Worm (Caenorhabditis elegans) whole organism, L4 larva: ENCODE results near the gene nex-3.
"Not testable (repeated sequence)": the region's sequence is repeated elsewhere in the genome, so short reads cannot be mapped to it uniquely, and the experiment has no call there.

Experiments used
- D1046.2 ChIP-seq: fragments of 200-800 bp; sonication (Bioruptor generic); IDR thresholded peaks from 2 replicates; pipeline ENCODE4 v1.3.6; 2022; ENCODE audit warnings: missing genetic modification characterization, missing compliant biosample characterization
- F10B5.3 ChIP-seq: sonication (generic microtip); optimal IDR thresholded peaks from 2 replicates; lab custom pipeline; 2016; ENCODE audit warnings: mild to moderate bottlenecking, missing genetic modification characterization, missing compliant biosample characterization
- F26F4.8 ChIP-seq: fragments of 200-800 bp; sonication (Bioruptor generic); conservative IDR thresholded peaks from 2 replicates; pipeline ENCODE4 v1.3.6; 2022; ENCODE audit warnings: missing genetic modification characterization, missing compliant biosample characterization
- F37D6.2 ChIP-seq: sonication (generic microtip); optimal IDR thresholded peaks from 2 replicates; lab custom pipeline; 2016; ENCODE audit warnings: mild to moderate bottlenecking, missing genetic modification characterization, missing compliant biosample characterization
- R02D3.7 ChIP-seq: fragments of 150-350 bp; sonication (generic microtip); optimal IDR thresholded peaks from 3 replicates; lab custom pipeline; 2014; ENCODE audit warnings: missing biosample characterization, missing genetic modification characterization
- T20F7.1 ChIP-seq: fragments of 200-800 bp; sonication (Bioruptor generic); optimal IDR thresholded peaks from 2 replicates; lab custom pipeline; 2018; ENCODE audit warnings: mild to moderate bottlenecking, missing genetic modification characterization, missing compliant biosample characterization
- T26A8.4 ChIP-seq: fragments of 200-800 bp; sonication (Bioruptor generic); IDR thresholded peaks from 2 replicates; pipeline ENCODE4 v1.3.6; 2022; ENCODE audit warnings: missing genetic modification characterization, missing compliant biosample characterization
- Y105C5A.15 ChIP-seq: fragments of 200-800 bp; sonication (Bioruptor generic); IDR thresholded peaks from 2 replicates; pipeline ENCODE4 v1.3.6; 2022; ENCODE audit warnings: missing genetic modification characterization, missing compliant biosample characterization
- Y75B8A.6 ChIP-seq: fragments of 200-800 bp; sonication (Bioruptor generic); IDR thresholded peaks from 2 replicates; pipeline ENCODE4 v1.3.6; 2022; ENCODE audit warnings: missing genetic modification reagents, missing genetic modification characterization, missing compliant biosample characterization
- ZK337.2 ChIP-seq: fragments of 200-800 bp; sonication (Bioruptor generic); IDR thresholded peaks from 2 replicates; pipeline ENCODE4 v1.3.6; 2022; ENCODE audit warnings: missing genetic modification reagents, missing genetic modification characterization, missing compliant biosample characterization
- aha-1 ChIP-seq: fragments of 150-350 bp; peaks from one replicate; lab custom pipeline; 2014; ENCODE audit warnings: missing biosample characterization, missing genetic modification characterization
- cey-2 ChIP-seq: sonication (generic microtip); optimal IDR thresholded peaks from 3 replicates; lab custom pipeline; 2017; ENCODE audit warnings: missing genetic modification characterization, mild to moderate bottlenecking, missing compliant biosample characterization, antibody characterized with exemption, borderline replicate concordance; ENCODE audit not compliant: insufficient read depth
- ctbp-1 ChIP-seq: fragments of 200-800 bp; sonication (Bioruptor generic); IDR thresholded peaks from 2 replicates; pipeline ENCODE4 v1.3.6; 2022; ENCODE audit warnings: missing genetic modification reagents, missing genetic modification characterization, missing compliant biosample characterization
- daf-8 ChIP-seq: fragments of 200-800 bp; sonication (Bioruptor generic); IDR thresholded peaks from 2 replicates; pipeline ENCODE4 v1.3.6; 2022; ENCODE audit warnings: missing genetic modification characterization, missing compliant biosample characterization
- dmd-9 ChIP-seq: fragments of 200-800 bp; sonication (Bioruptor generic); IDR thresholded peaks from 2 replicates; pipeline ENCODE4 v1.3.6; 2022; ENCODE audit warnings: missing genetic modification reagents, missing genetic modification characterization, missing compliant biosample characterization
- dve-1 ChIP-seq: sonication (generic microtip); optimal IDR thresholded peaks from 2 replicates; lab custom pipeline; 2017; ENCODE audit warnings: antibody characterized with exemption, mild to moderate bottlenecking, missing genetic modification characterization, missing compliant biosample characterization; ENCODE audit not compliant: insufficient read depth
- hlh-11 ChIP-seq: fragments of 200-800 bp; sonication (Bioruptor generic); optimal IDR thresholded peaks from 2 replicates; lab custom pipeline; 2018; ENCODE audit warnings: mild to moderate bottlenecking, missing genetic modification characterization, missing compliant biosample characterization
- hlh-30 ChIP-seq: sonication (generic microtip); optimal IDR thresholded peaks from 2 replicates; lab custom pipeline; 2017; ENCODE audit warnings: antibody characterized with exemption, mild to moderate bottlenecking, missing genetic modification characterization, missing compliant biosample characterization; ENCODE audit not compliant: insufficient read depth
- hmg-1.1 ChIP-seq: fragments of 200-800 bp; sonication (Bioruptor generic); IDR thresholded peaks from 2 replicates; pipeline ENCODE4 v1.3.6; 2022; ENCODE audit warnings: missing genetic modification reagents, missing genetic modification characterization, missing compliant biosample characterization
- lim-7 ChIP-seq: fragments of 200-800 bp; sonication (Bioruptor generic); IDR thresholded peaks from 2 replicates; pipeline ENCODE4 v1.3.6; 2022; ENCODE audit warnings: missing genetic modification characterization, missing compliant biosample characterization
- lin-1 ChIP-seq: fragments of 200-800 bp; sonication (Bioruptor generic); IDR thresholded peaks from 2 replicates; pipeline ENCODE4 v1.3.6; 2022; ENCODE audit warnings: missing genetic modification reagents, missing genetic modification characterization, missing compliant biosample characterization
- lin-13 ChIP-seq: fragments of 150-350 bp; optimal IDR thresholded peaks from 2 replicates; lab custom pipeline; 2014; ENCODE audit warnings: missing biosample characterization, missing genetic modification reagents, missing genetic modification characterization
- lin-29 ChIP-seq: fragments of 200-800 bp; sonication (Bioruptor generic); IDR thresholded peaks from 2 replicates; pipeline ENCODE4 v1.3.6; 2022; ENCODE audit warnings: missing genetic modification reagents, missing genetic modification characterization, missing compliant biosample characterization
- lin-38 ChIP-seq: fragments of 200-800 bp; sonication (Bioruptor generic); IDR thresholded peaks from 2 replicates; pipeline ENCODE4 v1.3.6; 2022; ENCODE audit warnings: missing genetic modification reagents, missing genetic modification characterization, missing compliant biosample characterization
- lsy-2 ChIP-seq, 2 experiments: fragments of 150-350 bp in 1 of 2; sonication (generic microtip) in 1 of 2; optimal IDR thresholded peaks; 2 replicates each; lab custom pipeline; 2014 to 2017; ENCODE audit warnings: missing biosample characterization in 2 of 2, missing genetic modification characterization in 2 of 2
- madf-5 ChIP-seq, 2 experiments: fragments of 200-800 bp; sonication (Bioruptor generic); IDR thresholded peaks; 2 replicates each; pipeline ENCODE4 v1.3.6; 2022; ENCODE audit warnings: missing compliant biosample characterization in 2 of 2, missing genetic modification characterization in 2 of 2
- madf-9 ChIP-seq: fragments of 200-800 bp; sonication (Bioruptor generic); conservative IDR thresholded peaks from 2 replicates; pipeline ENCODE4 v1.3.6; 2022; ENCODE audit warnings: missing genetic modification reagents, missing genetic modification characterization, missing compliant biosample characterization
- mdt-29 ChIP-seq: fragments of 200-800 bp; sonication (Bioruptor generic); IDR thresholded peaks from 2 replicates; pipeline ENCODE4 v1.3.6; 2022; ENCODE audit warnings: missing genetic modification reagents, missing genetic modification characterization, missing compliant biosample characterization
- mep-1 ChIP-seq: fragments of 150-350 bp; sonication (generic microtip); optimal IDR thresholded peaks from 3 replicates; lab custom pipeline; 2014; ENCODE audit warnings: missing biosample characterization, missing genetic modification characterization
- mes-2 ChIP-seq: sonication (generic microtip); optimal IDR thresholded peaks from 2 replicates; lab custom pipeline; 2016; ENCODE audit warnings: missing genotype, mild to moderate bottlenecking, missing genetic modification characterization, missing compliant biosample characterization; ENCODE audit not compliant: poor library complexity, severe bottlenecking
- nhr-102 ChIP-seq: sonication (generic microtip); optimal IDR thresholded peaks from 2 replicates; lab custom pipeline; 2016; ENCODE audit warnings: mild to moderate bottlenecking, missing genetic modification characterization, moderate library complexity, missing compliant biosample characterization
- nhr-11 ChIP-seq: fragments of 150-350 bp; optimal IDR thresholded peaks from 2 replicates; lab custom pipeline; 2014; ENCODE audit warnings: missing biosample characterization, missing genetic modification characterization
- nhr-25 ChIP-seq: sonication (generic microtip); optimal IDR thresholded peaks from 2 replicates; lab custom pipeline; 2017; ENCODE audit warnings: missing genetic modification characterization, mild to moderate bottlenecking, missing compliant biosample characterization, antibody characterized with exemption, moderate library complexity, borderline replicate concordance; ENCODE audit not compliant: insufficient read depth
- nhr-42 ChIP-seq: fragments of 200-800 bp; sonication (Bioruptor generic); IDR thresholded peaks from 2 replicates; pipeline ENCODE4 v1.3.6; 2022; ENCODE audit warnings: missing genetic modification characterization, missing compliant biosample characterization
- nhr-48 ChIP-seq: sonication (generic microtip); optimal IDR thresholded peaks from 2 replicates; lab custom pipeline; 2016; ENCODE audit warnings: mild to moderate bottlenecking, missing genetic modification characterization, missing compliant biosample characterization
- pha-4 ChIP-seq, 2 experiments: fragments of 150-350 bp in 1 of 2; fragments of 200-800 bp in 1 of 2; sonication (Bioruptor generic) in 1 of 2; IDR thresholded peaks in 1 of 2; optimal IDR thresholded peaks in 1 of 2; 2 replicates each; pipeline versions ENCODE4 v1.3.6 to Lab custom; 2014 to 2022; ENCODE audit warnings: missing genetic modification characterization in 2 of 2, missing genetic modification reagents in 2 of 2, missing biosample characterization in 1 of 2, missing compliant biosample characterization in 1 of 2
- php-3 ChIP-seq: fragments of 200-800 bp; sonication (Bioruptor generic); IDR thresholded peaks from 2 replicates; pipeline ENCODE4 v1.3.6; 2022; ENCODE audit warnings: missing genetic modification reagents, missing genetic modification characterization, missing compliant biosample characterization
- rbr-2 ChIP-seq: sonication (generic microtip); optimal IDR thresholded peaks from 2 replicates; lab custom pipeline; 2016; ENCODE audit warnings: missing genotype, missing genetic modification characterization, missing compliant biosample characterization
- saeg-2 ChIP-seq: fragments of 200-800 bp; sonication (Bioruptor generic); IDR thresholded peaks from 2 replicates; pipeline ENCODE4 v1.3.6; 2022; ENCODE audit warnings: missing genetic modification reagents, missing genetic modification characterization, missing compliant biosample characterization
- snpc-1.2 ChIP-seq: fragments of 200-800 bp; sonication (Bioruptor generic); IDR thresholded peaks from 2 replicates; pipeline ENCODE4 v1.3.6; 2022; ENCODE audit warnings: missing genetic modification reagents, missing genetic modification characterization, missing compliant biosample characterization
- spr-1 ChIP-seq: sonication (generic microtip); optimal IDR thresholded peaks from 2 replicates; lab custom pipeline; 2016; ENCODE audit warnings: mild to moderate bottlenecking, missing genetic modification characterization, missing compliant biosample characterization
- spr-3 ChIP-seq: fragments of 200-800 bp; sonication (Bioruptor generic); optimal IDR thresholded peaks from 2 replicates; lab custom pipeline; 2018; ENCODE audit warnings: mild to moderate bottlenecking, missing genetic modification characterization, missing compliant biosample characterization
- unc-39 ChIP-seq: sonication (generic microtip); optimal IDR thresholded peaks from 2 replicates; lab custom pipeline; 2017; ENCODE audit warnings: missing biosample characterization, missing genetic modification characterization
- vab-7 ChIP-seq: fragments of 200-800 bp; sonication (Bioruptor generic); IDR thresholded peaks from 2 replicates; pipeline ENCODE4 v1.3.6; 2022; ENCODE audit warnings: missing genetic modification reagents, missing genetic modification characterization, missing compliant biosample characterization
- zfp-3 ChIP-seq: fragments of 200-800 bp; sonication (Bioruptor generic); conservative IDR thresholded peaks from 2 replicates; pipeline ENCODE4 v1.3.6; 2022; ENCODE audit warnings: missing genetic modification reagents, missing genetic modification characterization, missing compliant biosample characterization
- ztf-7 ChIP-seq: fragments of 150-350 bp; optimal IDR thresholded peaks from 2 replicates; lab custom pipeline; 2014; ENCODE audit warnings: missing biosample characterization, missing genetic modification characterization

The nex-3 gene

DNA sequence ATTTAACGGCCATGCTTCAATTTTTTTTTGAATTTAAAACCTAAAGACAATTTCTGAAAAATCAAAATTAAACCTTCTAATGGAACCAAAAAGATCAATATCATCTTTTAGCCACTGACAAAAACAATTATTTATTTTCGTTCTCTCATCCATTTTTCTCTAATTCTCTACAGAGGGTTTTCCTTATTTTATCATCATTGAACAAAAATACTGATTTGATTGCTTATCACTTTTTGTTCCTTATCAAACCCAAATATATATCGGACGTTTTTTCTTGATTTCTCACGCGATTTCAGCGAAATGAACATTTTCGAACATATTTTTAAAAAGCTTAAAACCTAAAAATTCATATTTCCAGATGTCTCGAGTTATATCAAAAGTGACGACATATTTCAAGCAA, 28.8 kb upstream of the nex-3 start, which contains the start of gene mpc-1 (continued):
- no peak for TF ChIP-seq rbr-2 (tag; lab: Kevin White, UChicago)
- TF ChIP-seq nhr-25, result no peak
- TF ChIP-seq nhr-11, result no peak
- no peak for TF ChIP-seq nhr-42 (GFP tag; lab: Robert Waterston, UW)
- TF ChIP-seq Y105C5A.15 (GFP tag; lab: Robert Waterston, UW), result no peak
- no peak for TF ChIP-seq vab-7 (GFP tag; lab: Robert Waterston, UW)
- no peak for TF ChIP-seq cey-2 (tag; lab: Kevin White, UChicago)
- TF ChIP-seq mes-2, result no peak
- no peak for TF ChIP-seq T20F7.1
- no peak for TF ChIP-seq mdt-29 (GFP tag; lab: Robert Waterston, UW)
- TF ChIP-seq R02D3.7 (tag; lab: Kevin White, UChicago), result no peak
- TF ChIP-seq hlh-11 (tag; lab: Kevin White, UChicago), result peak; percentile 50
- TF ChIP-seq unc-39 (tag; lab: Kevin White, UChicago), result no peak
- TF ChIP-seq lin-13 (GFP tag; lab: Kevin White, UChicago), result no peak

DNA sequence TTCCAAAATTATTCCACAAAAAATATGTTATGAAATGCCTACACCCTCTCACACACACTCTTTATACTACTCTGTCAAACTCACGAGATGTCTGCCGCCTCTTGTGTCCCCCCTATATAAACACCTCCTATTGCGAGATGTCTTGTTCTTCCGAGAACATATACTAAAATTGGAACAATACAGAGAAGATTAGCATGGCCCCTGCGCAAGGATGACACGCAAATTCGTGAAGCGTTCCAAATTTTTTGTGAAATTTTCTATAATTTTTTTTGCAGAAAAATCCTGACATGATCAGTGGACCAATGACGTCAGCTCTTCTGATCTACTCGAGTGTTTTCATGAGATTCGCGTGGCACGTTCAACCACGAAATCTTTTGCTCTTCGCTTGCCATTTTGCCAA, 27.8 kb upstream of the nex-3 start:
- TF ChIP-seq php-3 (GFP tag; lab: Robert Waterston, UW) (0 out of 2 replicates have a peak, but pooled peaks have one; percentile 43), dve-1 (tag; lab: Kevin White, UChicago) (peak; percentile 46), snpc-1.2 (GFP tag; lab: Robert Waterston, UW) (peak; percentile 68), aha-1 (tag; lab: Kevin White, UChicago) (peak; percentile 83), spr-1 (peak; percentile 12), T26A8.4 (GFP tag; lab: Robert Waterston, UW) (peak; percentile 84), zfp-3 (GFP tag; lab: Robert Waterston, UW) (peak; percentile 74; the same call in 1 of the 2 replicates), D1046.2 (GFP tag; lab: Robert Waterston, UW) (peak; percentile 63; the same call in 1 of the 2 replicates), madf-9 (GFP tag; lab: Robert Waterston, UW) (peak; percentile 35; the same call in 1 of the 2 replicates), ztf-7 (tag; lab: Kevin White, UChicago) (peak; percentile 47), mes-2 (peak; percentile 67), hlh-11 (tag; lab: Kevin White, UChicago) (peak; percentile 20), mep-1 (tag; lab: Kevin White, UChicago) (peak; percentile 56), nhr-48 (tag; lab: Kevin White, UChicago) (peak; percentile 38), spr-3 (GFP tag; lab: Kevin White, UChicago) (peak; percentile 38), hmg-1.1 (GFP tag; lab: Robert Waterston, UW) (peak; percentile 87), F10B5.3 (tag; lab: Kevin White, UChicago) (peak; percentile 15), lin-1 (GFP tag; lab: Robert Waterston, UW) (peak; percentile 46; the same call in 1 of the 2 replicates), pha-4 (GFP tag; IDR thresholded peaks at IDR 0.05; lab: Robert Waterston, UW) (peak; percentile 76), ctbp-1 (GFP tag; lab: Robert Waterston, UW) (peak; percentile 75), Y105C5A.15 (GFP tag; lab: Robert Waterston, UW) (peak; percentile 79; the same call in 1 of the 2 replicates), ZK337.2 (GFP tag; lab: Robert Waterston, UW) (peak; percentile 39; the same call in 1 of the 2 replicates), F37D6.2 (tag; lab: Kevin White, UChicago) (peak; percentile 5), madf-5 (GFP tag; IDR thresholded peaks at IDR 0.05; lab: Robert Waterston, UW) (0 out of 4 replicates have a peak, but pooled peaks have one; percentile 16 to 33), F26F4.8 (GFP tag; lab: Robert Waterston, UW) (0 out of 2 replicates have a peak, but pooled peaks have one; percentile 60), lsy-2 (tag; optimal IDR thresholded peaks at IDR 0.05; lab: Kevin White, UChicago) (peak; percentile 28 to 74), dmd-9 (GFP tag; lab: Robert Waterston, UW) (peak; percentile 30; the same call in 1 of the 2 replicates), daf-8 (GFP tag; lab: Robert Waterston, UW) (0 out of 2 replicates have a peak, but pooled peaks have one; percentile 16), hlh-30 (peak; percentile 36), nhr-102 (tag; lab: Kevin White, UChicago) (peak; percentile 58), Y75B8A.6 (0 out of 2 replicates have a peak, but pooled peaks have one; percentile 50), lin-38 (GFP tag; lab: Robert Waterston, UW) (peak; percentile 80), lin-29 (peak; percentile 26; the same call in 1 of the 2 replicates), T20F7.1 (peak; percentile 28), saeg-2 (GFP tag; lab: Robert Waterston, UW) (peak; percentile 56; the same call in 1 of the 2 replicates), lim-7 (GFP tag; lab: Robert Waterston, UW) (peak; percentile 73)
- TF ChIP-seq pha-4 (tag; optimal IDR thresholded peaks at IDR 0.05; lab: Kevin White, UChicago), result not testable (repeated sequence)
